Worm (Caenorhabditis elegans) whole organism, L1 larva: ENCODE results near the gene wrm-1.

Experiments
- aly-2 ChIP-seq: fragments of 150-350 bp; optimal IDR thresholded peaks from 2 replicates; lab custom pipeline; 2014; ENCODE audit warnings: missing biosample characterization, missing genetic modification characterization
- ama-1 ChIP-seq: fragments of 150-350 bp; optimal IDR thresholded peaks from 2 replicates; lab custom pipeline; 2014
- dpl-1 ChIP-seq, 3 experiments: fragments of 150-350 bp in 2 of 3; sonication (generic microtip) in 1 of 3; optimal IDR thresholded peaks; 2 replicates each; lab custom pipeline; 2014 to 2017; ENCODE audit warnings: missing biosample characterization in 3 of 3, missing genetic modification characterization in 3 of 3, missing genetic modification reagents in 3 of 3
- elt-3 ChIP-seq, 6 experiments: fragments of 150-350 bp in 1 of 6; sonication (generic microtip); optimal IDR thresholded peaks; 2 replicates each; lab custom pipeline; 2017 to 2018; ENCODE audit warnings: missing biosample characterization in 6 of 6, missing genetic modification characterization in 6 of 6, inconsistent platforms in 1 of 6
- ets-5 ChIP-seq: fragments of 200-800 bp; sonication (Bioruptor generic); IDR thresholded peaks from 2 replicates; pipeline ENCODE4 v1.3.6; 2022; ENCODE audit warnings: missing genetic modification characterization, missing compliant biosample characterization
- nhr-237 ChIP-seq: fragments of 150-350 bp; optimal IDR thresholded peaks from 2 replicates; lab custom pipeline; 2014; ENCODE audit warnings: missing biosample characterization, missing genetic modification characterization
- nhr-28 ChIP-seq: fragments of 150-350 bp; optimal IDR thresholded peaks from 2 replicates; lab custom pipeline; 2014; ENCODE audit warnings: missing biosample characterization, missing genetic modification characterization
- sup-37 ChIP-seq: fragments of 200-800 bp; sonication (Bioruptor generic); optimal IDR thresholded peaks from 2 replicates; lab custom pipeline; 2018; ENCODE audit warnings: mild to moderate bottlenecking, missing genetic modification characterization, missing compliant biosample characterization
- tlp-1 ChIP-seq: fragments of 150-350 bp; optimal IDR thresholded peaks from 2 replicates; lab custom pipeline; 2014; ENCODE audit warnings: missing biosample characterization, missing genetic modification characterization
- ztf-11 ChIP-seq, 2 experiments: sonication (generic microtip); optimal IDR thresholded peaks; 2 replicates each; lab custom pipeline; 2016 to 2017; ENCODE audit warnings: missing genetic modification characterization in 2 of 2, missing biosample characterization in 1 of 2, missing compliant biosample characterization in 1 of 2

ce11 chrIII:5737708-5738107, 15.1 kb downstream of the wrm-1 start, which contains the start of gene B0244.6:
- TF ChIP-seq elt-3 (tag; optimal IDR thresholded peaks at IDR 0.05; lab: Kevin White, UChicago): no peak
- TF ChIP-seq sup-37 (GFP tag; lab: Kevin White, UChicago): no peak
- TF ChIP-seq aly-2 (tag; lab: Kevin White, UChicago): no peak
- no peak for TF ChIP-seq tlp-1 (tag; lab: Kevin White, UChicago)
- no peak for TF ChIP-seq ama-1 (lab: Kevin White, UChicago)
- no peak for TF ChIP-seq dpl-1 (GFP tag; optimal IDR thresholded peaks at IDR 0.05; lab: Kevin White, UChicago)
- no peak for TF ChIP-seq nhr-237 (tag; lab: Kevin White, UChicago)
- TF ChIP-seq ets-5 (GFP tag; lab: Robert Waterston, UW): no peak
- TF ChIP-seq nhr-28 (tag; lab: Kevin White, UChicago): no peak
- TF ChIP-seq ztf-11 (tag; optimal IDR thresholded peaks at IDR 0.05; lab: Kevin White, UChicago): no peak
